Worm (Caenorhabditis elegans): ENCODE measurements around the gene T15H9.4.

ce11 chrII:9624110-9624695 lies 12.5 kb downstream of the T15H9.4 start, which contains the start of the genes dnj-20 and ZK1307.8:
- no peak for TF ChIP-seq ama-1 (optimal IDR thresholded peaks at IDR 0.05)
- TF ChIP-seq ztf-11 (tag; optimal IDR thresholded peaks at IDR 0.05), result no peak
- TF ChIP-seq zip-11 (GFP tag; IDR thresholded peaks at IDR 0.05), result no peak
- TF ChIP-seq duxl-1 (tag; optimal IDR thresholded peaks at IDR 0.05; ENCODE audit: poor library complexity), result no peak
- no peak for TF ChIP-seq nhr-76 (tag; optimal IDR thresholded peaks at IDR 0.05)
- TF ChIP-seq lin-1 (GFP tag; IDR thresholded peaks at IDR 0.05), result no peak
- TF ChIP-seq lsy-2 (tag; optimal IDR thresholded peaks at IDR 0.05), result peak in 1 of 2 experiments; percentile 56
- no peak for TF ChIP-seq daf-16 (GFP tag; optimal IDR thresholded peaks at IDR 0.05)
- peak; percentile 63 for TF ChIP-seq daf-16 (tag; optimal IDR thresholded peaks at IDR 0.05)
- TF ChIP-seq hmg-1.1 (GFP tag; IDR thresholded peaks at IDR 0.05), result no peak
- no peak for TF ChIP-seq lir-3 (tag; optimal IDR thresholded peaks at IDR 0.05)
- no peak for TF ChIP-seq fkh-10 (GFP tag; optimal IDR thresholded peaks at IDR 0.05)
- no peak for TF ChIP-seq nhr-41 (GFP tag; IDR thresholded peaks at IDR 0.05)
- TF ChIP-seq dmd-8 (GFP tag; IDR thresholded peaks at IDR 0.05), result no peak

Measured in whole organism, L4 larva.